Fruit fly (Drosophila melanogaster) whole organism, embryonic: ENCODE data around the gene Z600.

Experiments used
- ATbp ChIP-seq: fragments of 200-800 bp; sonication (Bioruptor generic); optimal IDR thresholded peaks from 2 replicates; lab custom pipeline; 2017; ENCODE audit warnings: missing biosample characterization, mild to moderate bottlenecking, missing genetic modification characterization, missing genetic modification reagents
- Adf1 ChIP-seq: fragments of 200-800 bp; sonication (Bioruptor generic); IDR thresholded peaks from 2 replicates; pipeline ENCODE4 v1.3.6; 2022; ENCODE audit warnings: missing biosample characterization, missing genetic modification characterization
- B-H2 ChIP-seq: fragments of 200-800 bp; sonication (Bioruptor generic); optimal IDR thresholded peaks from 2 replicates; lab custom pipeline; 2018; ENCODE audit warnings: missing biosample characterization, mild to moderate bottlenecking, missing genetic modification characterization
- Bgb ChIP-seq: fragments of 200-800 bp; sonication (Bioruptor generic); IDR thresholded peaks from 2 replicates; pipeline ENCODE4 v1.3.6; 2022; ENCODE audit warnings: missing biosample characterization, missing genetic modification characterization; ENCODE audit not compliant: partially characterized antibody
- CG10267 ChIP-seq: fragments of 200-800 bp; sonication (Bioruptor generic); optimal IDR thresholded peaks from 2 replicates; lab custom pipeline; 2018; ENCODE audit warnings: missing biosample characterization, mild to moderate bottlenecking, missing genetic modification characterization, moderate library complexity
- CG12104 ChIP-seq: fragments of 200-800 bp; sonication (Bioruptor generic); optimal IDR thresholded peaks from 3 replicates; lab custom pipeline; 2016; ENCODE audit warnings: missing biosample characterization, missing genetic modification characterization
- CG1233 ChIP-seq: fragments of 200-800 bp; sonication (Bioruptor generic); optimal IDR thresholded peaks from 4 replicates; lab custom pipeline; 2018; ENCODE audit warnings: missing biosample characterization, mild to moderate bottlenecking, missing genetic modification characterization
- CG15601 ChIP-seq: fragments of 200-800 bp; sonication (Bioruptor generic); optimal IDR thresholded peaks from 3 replicates; lab custom pipeline; 2019; ENCODE audit warnings: missing biosample characterization, mild to moderate bottlenecking, missing genetic modification characterization, moderate library complexity
- CG16813 ChIP-seq: fragments of 200-800 bp; sonication (Bioruptor generic); IDR thresholded peaks from 3 replicates; pipeline ENCODE4 v1.3.6; 2022; ENCODE audit warnings: missing biosample characterization, missing genetic modification characterization; ENCODE audit not compliant: partially characterized antibody
- CG17612 ChIP-seq: fragments of 200-800 bp; sonication (Bioruptor generic); IDR thresholded peaks from 2 replicates; pipeline ENCODE4 v1.3.6; 2022; ENCODE audit warnings: missing biosample characterization, missing genetic modification characterization
- CG2116 ChIP-seq: fragments of 200-800 bp; sonication (Bioruptor generic); optimal IDR thresholded peaks from 3 replicates; lab custom pipeline; 2018; ENCODE audit warnings: missing biosample characterization, mild to moderate bottlenecking, missing genetic modification characterization
- CG2120 ChIP-seq: fragments of 200-800 bp; sonication (Bioruptor generic); optimal IDR thresholded peaks from 3 replicates; lab custom pipeline; 2016; ENCODE audit warnings: missing biosample characterization, missing genetic modification characterization
- CG2712 ChIP-seq: fragments of 200-800 bp; optimal IDR thresholded peaks from 3 replicates; lab custom pipeline; 2019; ENCODE audit warnings: missing biosample characterization, mild to moderate bottlenecking, missing genetic modification characterization, moderate library complexity
- CG30020 ChIP-seq: fragments of 200-800 bp; optimal IDR thresholded peaks from 2 replicates; lab custom pipeline; 2019; ENCODE audit warnings: missing biosample characterization, mild to moderate bottlenecking, missing genetic modification characterization, moderate library complexity
- CG34224 ChIP-seq: fragments of 200-800 bp; sonication (Bioruptor generic); IDR thresholded peaks from 3 replicates; pipeline ENCODE4 v1.3.6; 2022; ENCODE audit warnings: missing biosample characterization, missing genetic modification characterization; ENCODE audit not compliant: partially characterized antibody
- CG43689 ChIP-seq: fragments of 200-800 bp; sonication (Bioruptor generic); IDR thresholded peaks from 2 replicates; pipeline ENCODE4 v1.3.6; 2022; ENCODE audit warnings: missing biosample characterization, missing genetic modification characterization
- CG6654 ChIP-seq: fragments of 200-800 bp; sonication (Bioruptor generic); optimal IDR thresholded peaks from 2 replicates; lab custom pipeline; 2017; ENCODE audit warnings: missing biosample characterization, mild to moderate bottlenecking, missing genetic modification characterization
- CG7556 ChIP-seq: fragments of 200-800 bp; sonication (Bioruptor generic); optimal IDR thresholded peaks from 2 replicates; lab custom pipeline; 2017; ENCODE audit warnings: missing biosample characterization, mild to moderate bottlenecking, missing genetic modification characterization
- CG8388 ChIP-seq: fragments of 200-800 bp; sonication (Bioruptor generic); optimal IDR thresholded peaks from 2 replicates; lab custom pipeline; 2019; ENCODE audit warnings: missing biosample characterization, mild to moderate bottlenecking, missing genetic modification characterization, moderate library complexity
- CG9797 ChIP-seq: fragments of 200-800 bp; sonication (Bioruptor generic); optimal IDR thresholded peaks from 3 replicates; lab custom pipeline; 2018; ENCODE audit warnings: missing biosample characterization, mild to moderate bottlenecking, missing genetic modification characterization
- CoRest ChIP-seq: fragments of 200-800 bp; sonication (Bioruptor generic); optimal IDR thresholded peaks from 3 replicates; lab custom pipeline; 2018; ENCODE audit warnings: missing biosample characterization, mild to moderate bottlenecking, missing genetic modification characterization, moderate library complexity
- Doc3 ChIP-seq: fragments of 200-800 bp; sonication (Bioruptor generic); IDR thresholded peaks from 3 replicates; pipeline ENCODE4 v1.3.6; 2022; ENCODE audit warnings: missing biosample characterization, missing genetic modification characterization; ENCODE audit not compliant: partially characterized antibody
- Dp ChIP-seq: fragments of 200-800 bp; sonication (Bioruptor generic); optimal IDR thresholded peaks from 2 replicates; lab custom pipeline; 2018; ENCODE audit warnings: missing biosample characterization, mild to moderate bottlenecking, missing genetic modification characterization, moderate library complexity
- Dref ChIP-seq: fragments of 200-800 bp; sonication (Bioruptor generic); IDR thresholded peaks from 2 replicates; pipeline ENCODE4 v1.3.6; 2022; ENCODE audit warnings: missing biosample characterization, missing genetic modification characterization
- Ets97D ChIP-seq: fragments of 200-800 bp; sonication (Bioruptor generic); optimal IDR thresholded peaks from 3 replicates; lab custom pipeline; 2016; ENCODE audit warnings: missing biosample characterization, missing genetic modification characterization
- H15 ChIP-seq: fragments of 200-800 bp; sonication (Bioruptor generic); IDR thresholded peaks from 3 replicates; pipeline ENCODE4 v1.3.6; 2022; ENCODE audit warnings: missing biosample characterization, missing genetic modification characterization
- HLH4C ChIP-seq: fragments of 200-800 bp; sonication (Bioruptor generic); IDR thresholded peaks from 3 replicates; pipeline ENCODE4 v1.3.6; 2022; ENCODE audit warnings: missing biosample characterization, missing genetic modification characterization; ENCODE audit not compliant: partially characterized antibody
- HmgZ ChIP-seq: fragments of 200-800 bp; sonication (Bioruptor generic); optimal IDR thresholded peaks from 2 replicates; lab custom pipeline; 2018; ENCODE audit warnings: missing biosample characterization, mild to moderate bottlenecking, missing genetic modification characterization
- Hmx ChIP-seq: fragments of 200-800 bp; sonication (Bioruptor generic); optimal IDR thresholded peaks from 2 replicates; lab custom pipeline; 2016; ENCODE audit warnings: missing biosample characterization, missing genetic modification characterization
- Hsf ChIP-seq: fragments of 200-800 bp; sonication (Bioruptor generic); optimal IDR thresholded peaks from 3 replicates; lab custom pipeline; 2016; ENCODE audit warnings: missing biosample characterization, missing genetic modification characterization
- Nf-YC ChIP-seq: fragments of 200-800 bp; optimal IDR thresholded peaks from 3 replicates; lab custom pipeline; 2019; ENCODE audit warnings: missing biosample characterization, mild to moderate bottlenecking, missing genetic modification characterization, moderate library complexity
- Sry-δ ChIP-seq: fragments of 200-800 bp; sonication (Bioruptor generic); optimal IDR thresholded peaks from 2 replicates; lab custom pipeline; 2016; ENCODE audit warnings: missing biosample characterization, missing genetic modification characterization
- Stat92E ChIP-seq, 3 experiments: fragments of >200 bp in 2 of 3; fragments of 200-800 bp in 1 of 3; sonication (Bioruptor generic) in 1 of 3; optimal IDR thresholded peaks; 2 replicates each; lab custom pipeline; 2017 to 2019; ENCODE audit warnings: missing biosample characterization in 3 of 3, missing genetic modification characterization in 3 of 3, mild to moderate bottlenecking in 1 of 3, moderate library complexity in 1 of 3
- bbx ChIP-seq: fragments of 200-800 bp; sonication (Bioruptor generic); IDR thresholded peaks from 2 replicates; pipeline ENCODE4 v1.3.6; 2022; ENCODE audit warnings: missing biosample characterization, missing genetic modification characterization; ENCODE audit not compliant: partially characterized antibody
- chinmo ChIP-seq: fragments of 200-800 bp; sonication (Bioruptor generic); IDR thresholded peaks from 4 replicates; pipeline ENCODE4 v1.3.6; 2022; ENCODE audit warnings: missing biosample characterization, missing genetic modification characterization; ENCODE audit not compliant: partially characterized antibody
- chm ChIP-seq: fragments of 200-800 bp; sonication (Bioruptor generic); IDR thresholded peaks from 2 replicates; pipeline ENCODE4 v1.3.6; 2022; ENCODE audit warnings: missing biosample characterization, missing genetic modification characterization
- exex ChIP-seq: fragments of 200-800 bp; sonication (Bioruptor generic); optimal IDR thresholded peaks from 4 replicates; lab custom pipeline; 2018; ENCODE audit warnings: missing biosample characterization, mild to moderate bottlenecking, missing genetic modification characterization, moderate library complexity
- ftz-f1 ChIP-seq: fragments of 200-800 bp; sonication (Bioruptor generic); optimal IDR thresholded peaks from 2 replicates; lab custom pipeline; 2016; ENCODE audit warnings: missing biosample characterization, missing genetic modification characterization
- gce ChIP-seq: fragments of 200-800 bp; sonication (Bioruptor generic); IDR thresholded peaks from 3 replicates; pipeline ENCODE4 v1.3.6; 2022; ENCODE audit warnings: missing biosample characterization, missing genetic modification characterization
- insv ChIP-seq, 2 experiments: fragments of 200-800 bp; sonication (Bioruptor generic); optimal IDR thresholded peaks; 3 replicates each; lab custom pipeline; 2016 to 2018; ENCODE audit warnings: missing biosample characterization in 2 of 2, missing genetic modification characterization in 2 of 2
- mld ChIP-seq: fragments of 200-800 bp; sonication (Bioruptor generic); IDR thresholded peaks from 3 replicates; pipeline ENCODE4 v1.3.6; 2022; ENCODE audit warnings: missing biosample characterization, missing genetic modification characterization; ENCODE audit not compliant: partially characterized antibody
- nerfin-2 ChIP-seq: fragments of 200-800 bp; sonication (Bioruptor generic); IDR thresholded peaks from 2 replicates; pipeline ENCODE4 v1.3.6; 2022; ENCODE audit warnings: missing biosample characterization, missing genetic modification characterization; ENCODE audit not compliant: partially characterized antibody
- onecut ChIP-seq: fragments of 200-800 bp; sonication (Bioruptor generic); IDR thresholded peaks from 2 replicates; pipeline ENCODE4 v1.3.6; 2022; ENCODE audit warnings: missing biosample characterization, missing genetic modification characterization
- row ChIP-seq: fragments of 200-800 bp; sonication (Bioruptor generic); IDR thresholded peaks from 3 replicates; pipeline ENCODE4 v1.3.6; 2022; ENCODE audit warnings: missing biosample characterization, missing genetic modification characterization
- sd ChIP-seq: fragments of 200-800 bp; sonication (Bioruptor generic); optimal IDR thresholded peaks from 3 replicates; lab custom pipeline; 2018; ENCODE audit warnings: missing biosample characterization, mild to moderate bottlenecking, missing genetic modification characterization, moderate library complexity
- shn ChIP-seq: fragments of 200-800 bp; sonication (Bioruptor generic); optimal IDR thresholded peaks from 3 replicates; lab custom pipeline; 2016; ENCODE audit warnings: missing biosample characterization, missing genetic modification characterization
- stwl ChIP-seq: fragments of 200-800 bp; sonication (Bioruptor generic); optimal IDR thresholded peaks from 3 replicates; lab custom pipeline; 2018; ENCODE audit warnings: missing biosample characterization, mild to moderate bottlenecking, missing genetic modification characterization, moderate library complexity
- wdn ChIP-seq: fragments of 200-800 bp; sonication (Bioruptor generic); IDR thresholded peaks from 2 replicates; pipeline ENCODE4 v1.3.6; 2022; ENCODE audit warnings: missing biosample characterization, missing genetic modification characterization

The Z600 gene

dm6 chr3L:15523806-15524346 is 15.0 kb downstream of the Z600 start, which contains the start of gene CG7945 (continued):
- TF ChIP-seq CG9797: peak; percentile 70
- peak; percentile 24 for TF ChIP-seq Nf-YC (tag; lab: Kevin White, UChicago)
- peak; percentile 37 for TF ChIP-seq Ets97D (GFP tag; lab: Kevin White, UChicago)
- peak; percentile 17; the same call in 1 of the 3 replicates for TF ChIP-seq row
- no peak for TF ChIP-seq CG1233
- peak; percentile 59; the same call in 2 of the 3 replicates for TF ChIP-seq CG16813 (GFP tag; lab: Robert Waterston, UW)
- TF ChIP-seq Hsf (GFP tag; lab: Kevin White, UChicago): no peak
- TF ChIP-seq CG8388: no peak
- TF ChIP-seq insv (GFP tag; optimal IDR thresholded peaks at IDR 0.05; lab: Kevin White, UChicago): no peak
- peak; percentile 53 for TF ChIP-seq CG15601 (tag; lab: Kevin White, UChicago)
- no peak for TF ChIP-seq Adf1 (GFP tag; lab: Robert Waterston, UW)
- no peak for TF ChIP-seq CG2120 (GFP tag; lab: Kevin White, UChicago)
- TF ChIP-seq chm: no peak
- TF ChIP-seq Doc3 (GFP tag; lab: Robert Waterston, UW): peak; percentile 48; the same call in 2 of the 3 replicates
- no peak; the same call in 1 of the 2 replicates for TF ChIP-seq bbx
- TF ChIP-seq CG12104 (GFP tag; lab: Kevin White, UChicago): no peak
- TF ChIP-seq CG17612 (GFP tag; lab: Robert Waterston, UW): no peak
- TF ChIP-seq CG43689 (GFP tag; lab: Robert Waterston, UW): no peak
- peak; percentile 73; the same call in 1 of the 2 replicates for TF ChIP-seq nerfin-2 (GFP tag; lab: Robert Waterston, UW)
- TF ChIP-seq shn (GFP tag; lab: Kevin White, UChicago): no peak
- peak; percentile 22 for TF ChIP-seq B-H2 (GFP tag; lab: Kevin White, UChicago)
- peak; percentile 44 for TF ChIP-seq CG10267 (tag; lab: Kevin White, UChicago)
- peak; percentile 29 for TF ChIP-seq CG2712
- peak; percentile 87 for TF ChIP-seq stwl
- TF ChIP-seq HmgZ: peak; percentile 69
- TF ChIP-seq mld (GFP tag; lab: Robert Waterston, UW): 0 out of 3 replicates have a peak, but pooled peaks have one; percentile 28
- TF ChIP-seq CG7556 (GFP tag; lab: Kevin White, UChicago): no peak
- TF ChIP-seq chinmo (GFP tag; lab: Robert Waterston, UW): 0 out of 4 replicates have a peak, but pooled peaks have one; percentile 54
- TF ChIP-seq CG34224 (GFP tag; lab: Robert Waterston, UW): peak; percentile 72
- TF ChIP-seq Stat92E (GFP tag; optimal IDR thresholded peaks at IDR 0.05; lab: Kevin White, UChicago): peak in 1 of 3 experiments; percentile 49
- TF ChIP-seq CoRest (tag; lab: Kevin White, UChicago): peak; percentile 10
- no peak for TF ChIP-seq Hmx (GFP tag; lab: Kevin White, UChicago)
- TF ChIP-seq H15 (GFP tag; lab: Robert Waterston, UW): no peak
- TF ChIP-seq ftz-f1: no peak
- TF ChIP-seq ATbp (GFP tag; lab: Kevin White, UChicago): no peak
- TF ChIP-seq onecut (GFP tag; lab: Robert Waterston, UW): 0 out of 2 replicates have a peak, but pooled peaks have one; percentile 3
- peak; percentile 98 for TF ChIP-seq Dp (GFP tag; lab: Kevin White, UChicago)
- peak; percentile 70 for TF ChIP-seq Bgb (GFP tag; lab: Robert Waterston, UW)
- TF ChIP-seq exex: peak; percentile 29
- peak; percentile 97 for TF ChIP-seq Dref (GFP tag; lab: Robert Waterston, UW)
- TF ChIP-seq wdn (GFP tag; lab: Robert Waterston, UW): no peak
- no peak for TF ChIP-seq sd (tag; lab: Kevin White, UChicago)
- no peak for TF ChIP-seq gce
- peak; percentile 85 for TF ChIP-seq CG2116 (GFP tag; lab: Kevin White, UChicago)
- TF ChIP-seq CG6654: no peak
- peak; percentile 78 for TF ChIP-seq HLH4C (GFP tag; lab: Robert Waterston, UW)
- TF ChIP-seq Sry-δ (GFP tag; lab: Kevin White, UChicago): peak; percentile 60
- TF ChIP-seq CG30020: peak; percentile 29
